Worm (Caenorhabditis elegans): Measurements from ENCODE around the gene Y110A2AL.10.

DNA sequence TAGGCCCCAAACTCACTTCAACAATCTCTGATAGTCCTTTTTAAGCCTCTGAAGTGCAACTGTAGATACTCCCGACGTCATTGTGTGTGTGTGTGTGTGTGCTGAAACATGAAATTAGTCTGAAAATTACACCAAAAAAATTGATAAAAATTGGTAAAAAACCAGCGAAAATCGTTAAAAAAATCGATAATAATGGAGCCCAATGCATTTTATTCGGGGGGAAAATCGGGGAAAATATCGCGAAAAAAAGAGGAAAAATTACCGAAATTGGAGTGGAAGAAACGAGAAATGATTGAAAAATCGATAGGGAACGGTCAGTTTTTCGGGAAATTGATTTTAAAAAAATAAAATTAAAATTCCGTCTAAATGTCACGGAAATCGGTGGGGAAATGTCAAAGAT is 28.5 kb upstream of the Y110A2AL.10 start, which contains the start of gene ubc-26:
- TF ChIP-seq rpc-1 (optimal IDR thresholded peaks at IDR 0.05) (no peak), rpc-1 (tag; optimal IDR thresholded peaks at IDR 0.05) (no peak), lag-1 (GFP tag; IDR thresholded peaks at IDR 0.05) (no peak), snpc-1.3 (tag; optimal IDR thresholded peaks at IDR 0.05; ENCODE audit: insufficient read depth) (no peak), fkh-3 (tag; optimal IDR thresholded peaks at IDR 0.05) (no peak), rec-8 (tag; optimal IDR thresholded peaks at IDR 0.05) (no peak), dpl-1 (GFP tag; optimal IDR thresholded peaks at IDR 0.05) (no peak)

Measured in whole organism, young adult.